Worm (Caenorhabditis elegans) whole organism, L1 larva: ENCODE results near the gene srx-68.

Source experiments
- C04F5.9 ChIP-seq: sonication (generic microtip); optimal IDR thresholded peaks from 2 replicates; lab custom pipeline; 2016; ENCODE audit warnings: missing genetic modification characterization, missing compliant biosample characterization
- Y116A8C.19 ChIP-seq: sonication (generic microtip); optimal IDR thresholded peaks from 2 replicates; lab custom pipeline; 2016; ENCODE audit warnings: missing compliant biosample characterization, missing genetic modification characterization, borderline replicate concordance
- aha-1 ChIP-seq: fragments of 150-350 bp; optimal IDR thresholded peaks from 2 replicates; lab custom pipeline; 2014; ENCODE audit warnings: missing biosample characterization, missing genetic modification characterization
- alr-1 ChIP-seq: fragments of 200-800 bp; sonication (Bioruptor generic); optimal IDR thresholded peaks from 2 replicates; lab custom pipeline; 2018; ENCODE audit warnings: borderline replicate concordance, mild to moderate bottlenecking, missing genetic modification characterization, missing compliant biosample characterization
- aly-2 ChIP-seq: fragments of 150-350 bp; optimal IDR thresholded peaks from 2 replicates; lab custom pipeline; 2014; ENCODE audit warnings: missing biosample characterization, missing genetic modification characterization
- ama-1 ChIP-seq: fragments of 150-350 bp; optimal IDR thresholded peaks from 2 replicates; lab custom pipeline; 2014
- blmp-1 ChIP-seq: fragments of 150-350 bp; optimal IDR thresholded peaks from 2 replicates; lab custom pipeline; 2014; ENCODE audit warnings: missing biosample characterization, missing genetic modification characterization
- ceh-88 ChIP-seq: fragments of 200-800 bp; sonication (Bioruptor generic); IDR thresholded peaks from 2 replicates; pipeline ENCODE4 v1.3.6; 2022; ENCODE audit warnings: missing genetic modification characterization, missing compliant biosample characterization
- ces-1 ChIP-seq: fragments of 150-350 bp; optimal IDR thresholded peaks from 2 replicates; lab custom pipeline; 2014; ENCODE audit warnings: missing biosample characterization, missing genetic modification reagents, missing genetic modification characterization
- dpl-1 ChIP-seq, 3 experiments: fragments of 150-350 bp in 2 of 3; sonication (generic microtip) in 1 of 3; optimal IDR thresholded peaks; 2 replicates each; lab custom pipeline; 2014 to 2017; ENCODE audit warnings: missing biosample characterization in 3 of 3, missing genetic modification characterization in 3 of 3, missing genetic modification reagents in 3 of 3
- dsc-1 ChIP-seq: sonication (generic microtip); optimal IDR thresholded peaks from 2 replicates; lab custom pipeline; 2016; ENCODE audit warnings: mild to moderate bottlenecking, missing genetic modification characterization, missing compliant biosample characterization
- egl-27 ChIP-seq, 2 experiments: fragments of 150-350 bp in 1 of 2; sonication (generic microtip); optimal IDR thresholded peaks; 3 replicates each; lab custom pipeline; 2017 to 2018; ENCODE audit warnings: missing biosample characterization in 2 of 2, missing genetic modification characterization in 2 of 2, missing genetic modification reagents in 2 of 2
- elt-2 ChIP-seq: sonication (generic microtip); optimal IDR thresholded peaks from 2 replicates; lab custom pipeline; 2016; ENCODE audit warnings: missing genetic modification characterization, mild to moderate bottlenecking, inconsistent platforms, missing compliant biosample characterization, missing genetic modification reagents
- elt-3 ChIP-seq, 6 experiments: fragments of 150-350 bp in 1 of 6; sonication (generic microtip); optimal IDR thresholded peaks; 2 replicates each; lab custom pipeline; 2017 to 2018; ENCODE audit warnings: missing biosample characterization in 6 of 6, missing genetic modification characterization in 6 of 6, inconsistent platforms in 1 of 6
- fkh-4 ChIP-seq: sonication (generic microtip); optimal IDR thresholded peaks from 2 replicates; lab custom pipeline; 2016; ENCODE audit warnings: missing compliant biosample characterization, missing genetic modification characterization, borderline replicate concordance
- fos-1 ChIP-seq: fragments of 150-350 bp; optimal IDR thresholded peaks from 2 replicates; lab custom pipeline; 2014; ENCODE audit warnings: missing biosample characterization, missing genetic modification characterization
- isw-1 ChIP-seq: fragments of 200-800 bp; sonication (Bioruptor generic); IDR thresholded peaks from 2 replicates; pipeline ENCODE4 v1.3.6; 2022; ENCODE audit warnings: missing genetic modification characterization, missing compliant biosample characterization
- lin-14 ChIP-seq: fragments of 200-800 bp; sonication (Bioruptor generic); optimal IDR thresholded peaks from 2 replicates; lab custom pipeline; 2018; ENCODE audit warnings: mild to moderate bottlenecking, missing genetic modification characterization, moderate library complexity, missing compliant biosample characterization
- lin-15B ChIP-seq: fragments of 150-350 bp; sonication (generic microtip); optimal IDR thresholded peaks from 3 replicates; lab custom pipeline; 2014; ENCODE audit warnings: missing biosample characterization, missing genetic modification characterization
- lin-39 ChIP-seq: fragments of 150-350 bp; optimal IDR thresholded peaks from 2 replicates; lab custom pipeline; 2014; ENCODE audit warnings: missing biosample characterization, missing genetic modification reagents, missing genetic modification characterization
- mab-9 ChIP-seq: fragments of 200-800 bp; sonication (Bioruptor generic); IDR thresholded peaks from 2 replicates; pipeline ENCODE4 v1.3.6; 2022; ENCODE audit warnings: missing genetic modification reagents, missing genetic modification characterization, missing compliant biosample characterization
- nhr-11 ChIP-seq: fragments of 150-350 bp; optimal IDR thresholded peaks from 2 replicates; lab custom pipeline; 2014; ENCODE audit warnings: missing biosample characterization, missing genetic modification characterization
- nhr-28 ChIP-seq: fragments of 150-350 bp; optimal IDR thresholded peaks from 2 replicates; lab custom pipeline; 2014; ENCODE audit warnings: missing biosample characterization, missing genetic modification characterization
- nhr-47 ChIP-seq: sonication (generic microtip); optimal IDR thresholded peaks from 2 replicates; lab custom pipeline; 2016; ENCODE audit warnings: mild to moderate bottlenecking, missing genetic modification characterization, moderate library complexity, missing compliant biosample characterization
- nhr-71 ChIP-seq: sonication (generic microtip); optimal IDR thresholded peaks from 2 replicates; lab custom pipeline; 2016; ENCODE audit warnings: mild to moderate bottlenecking, missing genetic modification characterization, moderate library complexity, missing compliant biosample characterization
- nhr-76 ChIP-seq: sonication (generic microtip); optimal IDR thresholded peaks from 2 replicates; lab custom pipeline; 2017; ENCODE audit warnings: missing biosample characterization, missing genetic modification characterization
- nhr-77 ChIP-seq: fragments of 150-350 bp; optimal IDR thresholded peaks from 2 replicates; lab custom pipeline; 2014; ENCODE audit warnings: missing biosample characterization, missing genetic modification characterization
- nhr-90 ChIP-seq: sonication (generic microtip); optimal IDR thresholded peaks from 2 replicates; lab custom pipeline; 2016; ENCODE audit warnings: mild to moderate bottlenecking, missing genetic modification characterization, missing compliant biosample characterization; ENCODE audit not compliant: poor library complexity
- pag-3 ChIP-seq: sonication (generic microtip); optimal IDR thresholded peaks from 2 replicates; lab custom pipeline; 2017; ENCODE audit warnings: missing genetic modification characterization, mild to moderate bottlenecking, missing compliant biosample characterization, antibody characterized with exemption, borderline replicate concordance; ENCODE audit not compliant: insufficient read depth
- skn-1 ChIP-seq: fragments of 150-350 bp; optimal IDR thresholded peaks from 2 replicates; lab custom pipeline; 2014; ENCODE audit warnings: missing biosample characterization, missing genetic modification characterization
- sox-4 ChIP-seq: sonication (generic microtip); optimal IDR thresholded peaks from 2 replicates; lab custom pipeline; 2016; ENCODE audit warnings: missing genetic modification characterization, missing compliant biosample characterization
- sptf-1 ChIP-seq: fragments of 150-350 bp; optimal IDR thresholded peaks from 2 replicates; lab custom pipeline; 2014; ENCODE audit warnings: missing biosample characterization, missing genetic modification characterization
- sup-37 ChIP-seq: fragments of 200-800 bp; sonication (Bioruptor generic); optimal IDR thresholded peaks from 2 replicates; lab custom pipeline; 2018; ENCODE audit warnings: mild to moderate bottlenecking, missing genetic modification characterization, missing compliant biosample characterization
- unc-30 ChIP-seq: sonication (generic microtip); optimal IDR thresholded peaks from 2 replicates; lab custom pipeline; 2017; ENCODE audit warnings: missing biosample characterization, missing genetic modification characterization
- unc-62 ChIP-seq: fragments of 150-350 bp; optimal IDR thresholded peaks from 2 replicates; lab custom pipeline; 2014; ENCODE audit warnings: missing biosample characterization, missing genetic modification reagents, missing genetic modification characterization
- unc-98 ChIP-seq: fragments of 200-800 bp; sonication (Bioruptor generic); IDR thresholded peaks from 2 replicates; pipeline ENCODE4 v1.3.6; 2022; ENCODE audit warnings: missing genetic modification characterization, missing compliant biosample characterization
- xbp-1 ChIP-seq: sonication (generic microtip); optimal IDR thresholded peaks from 2 replicates; lab custom pipeline; 2016; ENCODE audit warnings: missing genetic modification characterization, missing compliant biosample characterization
- zip-4 ChIP-seq: fragments of 200-800 bp; sonication (Bioruptor generic); optimal IDR thresholded peaks from 2 replicates; lab custom pipeline; 2018; ENCODE audit warnings: mild to moderate bottlenecking, missing genetic modification characterization, moderate library complexity, missing compliant biosample characterization
- ztf-11 ChIP-seq, 2 experiments: sonication (generic microtip); optimal IDR thresholded peaks; 2 replicates each; lab custom pipeline; 2016 to 2017; ENCODE audit warnings: missing genetic modification characterization in 2 of 2, missing biosample characterization in 1 of 2, missing compliant biosample characterization in 1 of 2
- ztf-4 ChIP-seq: fragments of 150-350 bp; optimal IDR thresholded peaks from 2 replicates; lab custom pipeline; 2014; ENCODE audit warnings: missing biosample characterization, missing genetic modification characterization

The srx-68 gene

DNA sequence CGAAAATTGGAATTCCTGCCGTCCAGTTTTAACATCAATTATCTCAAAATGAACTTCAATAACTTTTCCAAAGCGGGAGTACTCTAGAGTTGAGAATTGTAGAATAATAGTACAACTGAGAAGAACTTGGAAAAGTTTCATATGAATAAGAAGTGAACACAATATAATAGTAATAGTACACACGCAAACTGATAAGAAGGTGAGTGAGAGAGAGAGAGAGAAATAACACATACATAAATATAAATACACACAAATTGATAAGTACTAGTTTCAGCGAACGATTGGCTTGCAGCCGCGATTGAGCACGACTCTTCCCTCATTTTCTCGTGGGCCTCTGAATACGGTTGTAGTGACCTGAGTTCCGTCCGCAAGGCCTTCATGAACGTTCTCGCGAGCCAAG lies 23.5 kb upstream of the srx-68 start, which contains the start of gene C17E7.13:
Gene C17E7.13, minus strand, starts transcription at position 176 of the 400 bp plus-strand sequence.
- TF ChIP-seq dsc-1 (tag; lab: Kevin White, UChicago) = no peak

DNA sequence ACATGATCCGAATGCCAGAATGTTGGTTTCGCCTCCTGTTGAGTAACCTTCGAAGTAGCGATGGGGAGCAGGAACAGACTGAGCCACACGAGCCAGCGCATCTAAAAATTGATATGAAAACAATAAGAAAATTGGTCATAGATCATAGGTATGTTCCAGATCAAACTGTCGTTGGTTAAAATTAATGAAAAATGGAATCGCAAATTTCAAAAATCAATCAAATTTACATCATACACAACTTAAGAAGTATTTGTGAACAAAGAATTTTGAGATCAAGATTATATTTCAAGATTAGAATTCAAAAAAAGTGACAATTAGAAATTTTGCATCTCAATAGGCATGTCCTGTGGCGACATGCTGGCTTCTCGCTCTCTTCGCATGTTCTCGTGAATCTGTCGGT lies 21.8 kb upstream of the srx-68 start, which contains the start of gene C17E7.9:
Gene C17E7.9, minus strand, starts transcription at position 101 of the 400 bp plus-strand sequence.
- no peak for TF ChIP-seq ztf-11 (tag; optimal IDR thresholded peaks at IDR 0.05; lab: Kevin White, UChicago)
- no peak for TF ChIP-seq unc-98 (GFP tag; lab: Robert Waterston, UW)
- no peak for TF ChIP-seq unc-30 (tag; lab: Kevin White, UChicago)
- TF ChIP-seq ces-1 (GFP tag; lab: Kevin White, UChicago) = no peak
- TF ChIP-seq C04F5.9 (tag; lab: Kevin White, UChicago) = no peak
- TF ChIP-seq fos-1 (tag; lab: Kevin White, UChicago) = no peak
- no peak for TF ChIP-seq nhr-28 (tag; lab: Kevin White, UChicago)
- TF ChIP-seq skn-1 (tag; lab: Kevin White, UChicago) = no peak
- no peak for TF ChIP-seq nhr-71 (tag; lab: Kevin White, UChicago)
- no peak for TF ChIP-seq pag-3
- TF ChIP-seq blmp-1 (tag; lab: Kevin White, UChicago) = no peak
- no peak for TF ChIP-seq sup-37
- no peak for TF ChIP-seq ztf-4 (tag; lab: Kevin White, UChicago)
- no peak for TF ChIP-seq elt-3 (tag; optimal IDR thresholded peaks at IDR 0.05; lab: Kevin White, UChicago)
- TF ChIP-seq nhr-11 = no peak
- TF ChIP-seq egl-27 (tag; optimal IDR thresholded peaks at IDR 0.05; lab: Kevin White, UChicago) = no peak
- TF ChIP-seq nhr-90 (tag; lab: Kevin White, UChicago) = no peak
- TF ChIP-seq fkh-4 (tag; lab: Kevin White, UChicago) = no peak
- TF ChIP-seq zip-4 (GFP tag; lab: Kevin White, UChicago) = no peak
- TF ChIP-seq mab-9 (GFP tag; lab: Robert Waterston, UW) = no peak

DNA sequence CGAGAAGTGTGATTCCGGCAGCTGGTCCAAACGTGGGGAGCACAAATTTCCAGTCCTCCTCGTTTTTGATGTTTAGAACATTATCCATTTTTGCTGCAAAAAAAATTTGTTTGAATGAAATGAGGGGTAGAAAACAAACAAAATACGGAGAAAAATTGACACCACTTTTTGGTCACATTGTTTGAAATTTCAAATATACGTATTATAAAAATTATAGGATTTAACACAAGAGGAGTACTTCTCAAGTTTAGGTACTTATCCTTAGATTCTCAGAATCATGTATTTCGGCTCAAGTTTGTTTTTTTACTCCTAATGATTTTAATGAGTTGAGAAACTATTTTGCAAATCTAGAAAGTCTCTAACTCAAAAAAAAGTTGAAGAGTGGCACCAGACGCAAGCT lies 20.7 kb upstream of the srx-68 start, which contains the start of gene C17E7.12:
Gene C17E7.12, minus strand, starts transcription at position 101 of the 400 bp plus-strand sequence.
- TF ChIP-seq nhr-77 (tag; lab: Kevin White, UChicago) = no peak
- TF ChIP-seq unc-30 (tag; lab: Kevin White, UChicago) = no peak

ce11 chrV:3892361-3892904 lies 20.1 kb upstream of the srx-68 start, which contains the start of gene C17E7.4:
Gene C17E7.4 (plus strand): TSS chrV:3892854.
- TF ChIP-seq lin-14 (GFP tag; lab: Kevin White, UChicago) (no peak), alr-1 (tag; lab: Kevin White, UChicago) (no peak), xbp-1 (tag; lab: Kevin White, UChicago) (no peak), nhr-47 (tag; lab: Kevin White, UChicago) (no peak), nhr-76 (tag; lab: Kevin White, UChicago) (no peak), nhr-11 (no peak), aly-2 (tag; lab: Kevin White, UChicago) (no peak), unc-30 (tag; lab: Kevin White, UChicago) (no peak), unc-62 (GFP tag; lab: Kevin White, UChicago) (no peak), elt-2 (tag; lab: Kevin White, UChicago) (no peak), lin-15B (no peak), ama-1 (lab: Kevin White, UChicago) (no peak), isw-1 (no peak)
- TF ChIP-seq, all 84 proteins: peak for 0

DNA sequence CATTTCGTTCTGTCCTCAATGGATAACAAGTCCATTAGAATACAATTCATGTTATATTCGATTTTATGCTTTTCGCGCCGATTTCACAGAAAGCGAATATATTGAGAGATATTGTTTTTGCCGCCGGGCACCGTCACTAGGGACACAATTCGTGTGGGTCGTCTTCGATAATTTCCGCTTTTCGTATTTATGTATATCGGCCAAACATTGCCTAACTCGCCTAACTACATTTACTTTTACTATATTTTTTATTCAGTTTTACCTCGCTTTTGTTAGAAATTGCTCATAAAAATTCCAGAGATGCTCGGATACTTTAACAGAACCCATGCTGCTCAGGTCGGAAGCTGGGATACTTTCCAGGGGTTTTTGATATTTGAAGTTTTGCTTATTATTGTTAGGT lies 17.9 kb upstream of the srx-68 start, which contains the start of gene sre-9:
Gene sre-9, plus strand, starts transcription at position 301 of the 400 bp plus-strand sequence.
- TF ChIP-seq Y116A8C.19 (no peak), isw-1 (no peak), C04F5.9 (tag; lab: Kevin White, UChicago) (no peak), fos-1 (tag; lab: Kevin White, UChicago) (no peak), sptf-1 (tag; lab: Kevin White, UChicago) (no peak), skn-1 (tag; lab: Kevin White, UChicago) (no peak), aha-1 (tag; lab: Kevin White, UChicago) (no peak), pag-3 (no peak), nhr-28 (tag; lab: Kevin White, UChicago) (no peak), alr-1 (tag; lab: Kevin White, UChicago) (no peak), ztf-4 (tag; lab: Kevin White, UChicago) (no peak), unc-30 (tag; lab: Kevin White, UChicago) (no peak), dpl-1 (GFP tag; optimal IDR thresholded peaks at IDR 0.05; lab: Kevin White, UChicago) (no peak), fkh-4 (tag; lab: Kevin White, UChicago) (no peak), ceh-88 (GFP tag; lab: Robert Waterston, UW) (no peak), ces-1 (GFP tag; lab: Kevin White, UChicago) (no peak), lin-39 (no peak), sox-4 (tag; lab: Kevin White, UChicago) (no peak)
